Worm (Caenorhabditis elegans) whole organism, L1 larva: ENCODE data around the gene phf-34.
A peak's percentile ranks its signal among the peaks of the same experiment; 100 is the strongest.

ENCODE experiments used
- C04F5.9 ChIP-seq: sonication (generic microtip); optimal IDR thresholded peaks from 2 replicates; lab custom pipeline; 2016; ENCODE audit warnings: missing genetic modification characterization, missing compliant biosample characterization
- F16B12.6 ChIP-seq: fragments of 150-350 bp; optimal IDR thresholded peaks from 2 replicates; lab custom pipeline; 2014; ENCODE audit warnings: missing biosample characterization, missing genetic modification characterization
- Y116A8C.19 ChIP-seq: sonication (generic microtip); optimal IDR thresholded peaks from 2 replicates; lab custom pipeline; 2016; ENCODE audit warnings: missing compliant biosample characterization, missing genetic modification characterization, borderline replicate concordance
- blmp-1 ChIP-seq: fragments of 150-350 bp; optimal IDR thresholded peaks from 2 replicates; lab custom pipeline; 2014; ENCODE audit warnings: missing biosample characterization, missing genetic modification characterization
- ceh-8 ChIP-seq: fragments of 200-800 bp; sonication (Bioruptor generic); optimal IDR thresholded peaks from 2 replicates; lab custom pipeline; 2018; ENCODE audit warnings: mild to moderate bottlenecking, missing genetic modification characterization, moderate library complexity, missing compliant biosample characterization
- ceh-90 ChIP-seq: sonication (generic microtip); optimal IDR thresholded peaks from 2 replicates; lab custom pipeline; 2016; ENCODE audit warnings: missing genetic modification characterization, missing compliant biosample characterization
- ces-1 ChIP-seq: fragments of 150-350 bp; optimal IDR thresholded peaks from 2 replicates; lab custom pipeline; 2014; ENCODE audit warnings: missing biosample characterization, missing genetic modification reagents, missing genetic modification characterization
- dsc-1 ChIP-seq: sonication (generic microtip); optimal IDR thresholded peaks from 2 replicates; lab custom pipeline; 2016; ENCODE audit warnings: mild to moderate bottlenecking, missing genetic modification characterization, missing compliant biosample characterization
- efl-3 ChIP-seq: fragments of 200-800 bp; sonication (Bioruptor generic); optimal IDR thresholded peaks from 2 replicates; lab custom pipeline; 2018; ENCODE audit warnings: mild to moderate bottlenecking, missing genetic modification characterization, missing compliant biosample characterization
- egl-13 ChIP-seq: sonication (generic microtip); optimal IDR thresholded peaks from 2 replicates; lab custom pipeline; 2016; ENCODE audit warnings: missing genotype, missing genetic modification reagents, missing genetic modification characterization, missing compliant biosample characterization
- egl-27 ChIP-seq, 2 experiments: fragments of 150-350 bp in 1 of 2; sonication (generic microtip); optimal IDR thresholded peaks; 3 replicates each; lab custom pipeline; 2017 to 2018; ENCODE audit warnings: missing biosample characterization in 2 of 2, missing genetic modification characterization in 2 of 2, missing genetic modification reagents in 2 of 2
- elt-3 ChIP-seq, 6 experiments: fragments of 150-350 bp in 1 of 6; sonication (generic microtip); optimal IDR thresholded peaks; 2 replicates each; lab custom pipeline; 2017 to 2018; ENCODE audit warnings: missing biosample characterization in 6 of 6, missing genetic modification characterization in 6 of 6, inconsistent platforms in 1 of 6
- ets-5 ChIP-seq: fragments of 200-800 bp; sonication (Bioruptor generic); IDR thresholded peaks from 2 replicates; pipeline ENCODE4 v1.3.6; 2022; ENCODE audit warnings: missing genetic modification characterization, missing compliant biosample characterization
- fkh-4 ChIP-seq: sonication (generic microtip); optimal IDR thresholded peaks from 2 replicates; lab custom pipeline; 2016; ENCODE audit warnings: missing compliant biosample characterization, missing genetic modification characterization, borderline replicate concordance
- fos-1 ChIP-seq: fragments of 150-350 bp; optimal IDR thresholded peaks from 2 replicates; lab custom pipeline; 2014; ENCODE audit warnings: missing biosample characterization, missing genetic modification characterization
- hlh-17 ChIP-seq: fragments of 200-800 bp; sonication (Bioruptor generic); optimal IDR thresholded peaks from 2 replicates; lab custom pipeline; 2018; ENCODE audit warnings: missing genetic modification characterization, mild to moderate bottlenecking, missing compliant biosample characterization, moderate library complexity, borderline replicate concordance
- isw-1 ChIP-seq: fragments of 200-800 bp; sonication (Bioruptor generic); IDR thresholded peaks from 2 replicates; pipeline ENCODE4 v1.3.6; 2022; ENCODE audit warnings: missing genetic modification characterization, missing compliant biosample characterization
- jun-1 ChIP-seq: fragments of 150-350 bp; optimal IDR thresholded peaks from 2 replicates; lab custom pipeline; 2014; ENCODE audit warnings: missing biosample characterization, missing genetic modification reagents, missing genetic modification characterization
- lin-13 ChIP-seq: fragments of 150-350 bp; optimal IDR thresholded peaks from 2 replicates; lab custom pipeline; 2014; ENCODE audit warnings: missing biosample characterization, missing genetic modification reagents, missing genetic modification characterization
- lin-14 ChIP-seq: fragments of 200-800 bp; sonication (Bioruptor generic); optimal IDR thresholded peaks from 2 replicates; lab custom pipeline; 2018; ENCODE audit warnings: mild to moderate bottlenecking, missing genetic modification characterization, moderate library complexity, missing compliant biosample characterization
- lin-15B ChIP-seq: fragments of 150-350 bp; sonication (generic microtip); optimal IDR thresholded peaks from 3 replicates; lab custom pipeline; 2014; ENCODE audit warnings: missing biosample characterization, missing genetic modification characterization
- lir-3 ChIP-seq: sonication (generic microtip); optimal IDR thresholded peaks from 2 replicates; lab custom pipeline; 2016; ENCODE audit warnings: mild to moderate bottlenecking, missing genetic modification characterization, moderate library complexity, missing compliant biosample characterization; ENCODE audit not compliant: poor library complexity
- lsy-2 ChIP-seq, 2 experiments: fragments of 150-350 bp; optimal IDR thresholded peaks; 2 replicates each; lab custom pipeline; 2014; ENCODE audit warnings: missing biosample characterization in 2 of 2, missing genetic modification characterization in 2 of 2
- mdl-1 ChIP-seq, 2 experiments: fragments of 150-350 bp; optimal IDR thresholded peaks; 2 replicates each; lab custom pipeline; 2014 to 2017; ENCODE audit warnings: missing biosample characterization in 2 of 2, missing genetic modification characterization in 2 of 2, inconsistent platforms in 1 of 2
- mef-2 ChIP-seq: fragments of 150-350 bp; optimal IDR thresholded peaks from 2 replicates; lab custom pipeline; 2014; ENCODE audit warnings: missing biosample characterization, missing genetic modification characterization
- nhr-11 ChIP-seq: fragments of 150-350 bp; optimal IDR thresholded peaks from 2 replicates; lab custom pipeline; 2014; ENCODE audit warnings: missing biosample characterization, missing genetic modification characterization
- nhr-237 ChIP-seq: fragments of 150-350 bp; optimal IDR thresholded peaks from 2 replicates; lab custom pipeline; 2014; ENCODE audit warnings: missing biosample characterization, missing genetic modification characterization
- nhr-28 ChIP-seq: fragments of 150-350 bp; optimal IDR thresholded peaks from 2 replicates; lab custom pipeline; 2014; ENCODE audit warnings: missing biosample characterization, missing genetic modification characterization
- nhr-71 ChIP-seq: sonication (generic microtip); optimal IDR thresholded peaks from 2 replicates; lab custom pipeline; 2016; ENCODE audit warnings: mild to moderate bottlenecking, missing genetic modification characterization, moderate library complexity, missing compliant biosample characterization
- nhr-76 ChIP-seq: sonication (generic microtip); optimal IDR thresholded peaks from 2 replicates; lab custom pipeline; 2017; ENCODE audit warnings: missing biosample characterization, missing genetic modification characterization
- nhr-85 ChIP-seq: sonication (generic microtip); peaks from one replicate; lab custom pipeline; 2016; ENCODE audit warnings: missing genetic modification characterization, inconsistent platforms, missing compliant biosample characterization
- pqm-1 ChIP-seq: sonication (generic microtip); optimal IDR thresholded peaks from 3 replicates; lab custom pipeline; 2017; ENCODE audit warnings: missing biosample characterization, missing genetic modification characterization
- rnt-1 ChIP-seq: sonication (generic microtip); optimal IDR thresholded peaks from 2 replicates; lab custom pipeline; 2016; ENCODE audit warnings: mild to moderate bottlenecking, missing genetic modification characterization, moderate library complexity, missing compliant biosample characterization
- snu-23 ChIP-seq: sonication (generic microtip); optimal IDR thresholded peaks from 2 replicates; lab custom pipeline; 2016; ENCODE audit warnings: missing genetic modification characterization, missing compliant biosample characterization
- sptf-1 ChIP-seq: fragments of 150-350 bp; optimal IDR thresholded peaks from 2 replicates; lab custom pipeline; 2014; ENCODE audit warnings: missing biosample characterization, missing genetic modification characterization
- tbx-2 ChIP-seq: sonication (generic microtip); optimal IDR thresholded peaks from 2 replicates; lab custom pipeline; 2016; ENCODE audit warnings: missing genetic modification characterization, missing compliant biosample characterization
- unc-130 ChIP-seq: fragments of 150-350 bp; optimal IDR thresholded peaks from 2 replicates; lab custom pipeline; 2017; ENCODE audit warnings: missing biosample characterization, missing genetic modification characterization, inconsistent platforms
- unc-30 ChIP-seq: sonication (generic microtip); optimal IDR thresholded peaks from 2 replicates; lab custom pipeline; 2017; ENCODE audit warnings: missing biosample characterization, missing genetic modification characterization
- unc-86 ChIP-seq: sonication (generic microtip); optimal IDR thresholded peaks from 2 replicates; lab custom pipeline; 2016; ENCODE audit warnings: missing genetic modification characterization, missing compliant biosample characterization
- ztf-11 ChIP-seq, 2 experiments: sonication (generic microtip); optimal IDR thresholded peaks; 2 replicates each; lab custom pipeline; 2016 to 2017; ENCODE audit warnings: missing genetic modification characterization in 2 of 2, missing biosample characterization in 1 of 2, missing compliant biosample characterization in 1 of 2

phf-34 gene

ce11 chrX:9905840-9906239 lies 6.6 kb upstream of the phf-34 start, which contains the start of gene F21G4.5:
Gene F21G4.5 (plus strand): TSS chrX:9906140.
- TF ChIP-seq tbx-2 (tag; lab: Kevin White, UChicago), result no peak
- TF ChIP-seq lin-13 (GFP tag; lab: Kevin White, UChicago), result no peak
- no peak for TF ChIP-seq pqm-1 (tag; lab: Kevin White, UChicago)
- TF ChIP-seq ces-1 (GFP tag; lab: Kevin White, UChicago), result no peak
- no peak for TF ChIP-seq mdl-1 (tag; optimal IDR thresholded peaks at IDR 0.05; lab: Kevin White, UChicago)
- TF ChIP-seq sptf-1 (tag; lab: Kevin White, UChicago), result no peak
- no peak for TF ChIP-seq hlh-17
- TF ChIP-seq snu-23 (GFP tag; lab: Kevin White, UChicago), result no peak
- no peak for TF ChIP-seq unc-30 (tag; lab: Kevin White, UChicago)
- no peak for TF ChIP-seq C04F5.9
- no peak for TF ChIP-seq nhr-76 (tag; lab: Kevin White, UChicago)
- TF ChIP-seq nhr-71, result no peak
- TF ChIP-seq egl-13, result no peak
- no peak for TF ChIP-seq ztf-11 (tag; optimal IDR thresholded peaks at IDR 0.05; lab: Kevin White, UChicago)
- TF ChIP-seq, all 84 proteins: peak for 0

- TF ChIP-seq ceh-8, result no peak
- TF ChIP-seq ets-5 (GFP tag; lab: Robert Waterston, UW), result no peak
- TF ChIP-seq fos-1, result no peak
- no peak for TF ChIP-seq ceh-90 (tag; lab: Kevin White, UChicago)
- no peak for TF ChIP-seq jun-1 (tag; lab: Kevin White, UChicago)
- no peak for TF ChIP-seq mdl-1 (tag; optimal IDR thresholded peaks at IDR 0.05; lab: Kevin White, UChicago)
- no peak for TF ChIP-seq lin-13 (GFP tag; lab: Kevin White, UChicago)
- no peak for TF ChIP-seq lir-3 (tag; lab: Kevin White, UChicago)
- no peak for TF ChIP-seq nhr-11 (tag; lab: Kevin White, UChicago)
- TF ChIP-seq lin-15B (tag; lab: Kevin White, UChicago), result no peak
- TF ChIP-seq rnt-1 (tag; lab: Kevin White, UChicago), result no peak
- TF ChIP-seq F16B12.6, result no peak
- TF ChIP-seq efl-3 (GFP tag; lab: Kevin White, UChicago), result no peak
- TF ChIP-seq isw-1 (GFP tag; lab: Robert Waterston, UW), result no peak
- TF ChIP-seq Y116A8C.19 (tag; lab: Kevin White, UChicago), result no peak
- TF ChIP-seq unc-86 (tag; lab: Kevin White, UChicago), result no peak
- TF ChIP-seq mef-2, result no peak
- no peak for TF ChIP-seq dsc-1 (tag; lab: Kevin White, UChicago)
- TF ChIP-seq, all 84 proteins: peak for 0
These were observed 4.4 kb downstream of the phf-34 start, which contains the start of gene F21G4.3 for ce11 chrX:9894844-9895243. Gene F21G4.3 (plus strand): TSS chrX:9895144.

ce11 chrX:9893069-9893468 lies 6.2 kb downstream of the phf-34 start:
- TF ChIP-seq mef-2, result no peak
- TF ChIP-seq lsy-2 (tag; optimal IDR thresholded peaks at IDR 0.05; lab: Kevin White, UChicago), result no peak
- TF ChIP-seq nhr-237 (tag; lab: Kevin White, UChicago), result no peak
- no peak for TF ChIP-seq unc-130 (tag; lab: Kevin White, UChicago)
- no peak for TF ChIP-seq elt-3 (tag; optimal IDR thresholded peaks at IDR 0.05; lab: Kevin White, UChicago)
- TF ChIP-seq rnt-1 (tag; lab: Kevin White, UChicago), result no peak
- TF ChIP-seq nhr-28 (tag; lab: Kevin White, UChicago), result no peak
- no peak for TF ChIP-seq tbx-2 (tag; lab: Kevin White, UChicago)
- no peak for TF ChIP-seq nhr-76 (tag; lab: Kevin White, UChicago)
- peak; percentile 87 for TF ChIP-seq blmp-1 (tag; lab: Kevin White, UChicago)
- TF ChIP-seq egl-27 (tag; optimal IDR thresholded peaks at IDR 0.05; lab: Kevin White, UChicago), result no peak
- peak; percentile 73 for TF ChIP-seq nhr-85 (tag; lab: Kevin White, UChicago)
- TF ChIP-seq lin-14, result peak; percentile 59
- no peak for TF ChIP-seq fkh-4 (tag; lab: Kevin White, UChicago)
